Fruit fly (Drosophila melanogaster): ENCODE results near the gene CG8136.

dm6 chr3R:8697772-8698259 is 23.4 kb upstream of the CG8136 start, which contains the start of gene hb:
- TF ChIP-seq Hr4 (GFP tag; optimal IDR thresholded peaks at IDR 0.05), result no peak
- TF ChIP-seq Sox15 (GFP tag; optimal IDR thresholded peaks at IDR 0.05), result no peak
- no peak for TF ChIP-seq CG10631 (GFP tag; optimal IDR thresholded peaks at IDR 0.05)
